Worm (Caenorhabditis elegans) whole organism, mixed stage, embryonic: ENCODE measurements around the gene pdf-2.

Experiments
- M03D4.4 ChIP-seq: sonication (generic microtip); optimal IDR thresholded peaks from 2 replicates; lab custom pipeline; 2017; ENCODE audit warnings: mild to moderate bottlenecking, missing genetic modification characterization, missing compliant biosample characterization
- ceh-39 ChIP-seq: fragments of 150-350 bp; optimal IDR thresholded peaks from 2 replicates; lab custom pipeline; 2014; ENCODE audit warnings: missing biosample characterization, missing genetic modification characterization
- lin-13 ChIP-seq: fragments of 150-350 bp; optimal IDR thresholded peaks from 2 replicates; lab custom pipeline; 2014; ENCODE audit warnings: missing biosample characterization, missing genetic modification characterization
- lsy-2 ChIP-seq: fragments of 150-350 bp; optimal IDR thresholded peaks from 2 replicates; lab custom pipeline; 2014; ENCODE audit warnings: missing biosample characterization, missing genetic modification characterization
- nhr-28 ChIP-seq: fragments of 150-350 bp; optimal IDR thresholded peaks from 2 replicates; lab custom pipeline; 2014; ENCODE audit warnings: missing biosample characterization, missing genetic modification characterization
- nhr-76 ChIP-seq: sonication (generic microtip); optimal IDR thresholded peaks from 2 replicates; lab custom pipeline; 2017; ENCODE audit warnings: missing biosample characterization, missing genetic modification characterization
- snpc-4 ChIP-seq: fragments of 150-350 bp; optimal IDR thresholded peaks from 2 replicates; lab custom pipeline; 2014; ENCODE audit warnings: missing biosample characterization, missing genetic modification characterization
- unc-39 ChIP-seq: fragments of 150-350 bp; optimal IDR thresholded peaks from 2 replicates; lab custom pipeline; 2014; ENCODE audit warnings: missing biosample characterization, missing genetic modification characterization
- unc-62 ChIP-seq: fragments of 150-350 bp; optimal IDR thresholded peaks from 2 replicates; lab custom pipeline; 2014; ENCODE audit warnings: missing biosample characterization, missing genetic modification reagents, missing genetic modification characterization
- ztf-11 ChIP-seq: fragments of 150-350 bp; optimal IDR thresholded peaks from 2 replicates; lab custom pipeline; 2014; ENCODE audit warnings: missing biosample characterization, missing genetic modification characterization

ce11 chrX:2212712-2213111 lies 49.5 kb downstream of the pdf-2 start:
- TF ChIP-seq ztf-11 (tag; lab: Kevin White, UChicago) (no peak), nhr-76 (tag; lab: Kevin White, UChicago) (no peak), lin-13 (tag; lab: Kevin White, UChicago) (no peak), unc-39 (tag; lab: Kevin White, UChicago) (no peak), ceh-39 (tag; lab: Kevin White, UChicago) (no peak), unc-62 (GFP tag; lab: Kevin White, UChicago) (no peak), M03D4.4 (tag; lab: Kevin White, UChicago) (no peak), snpc-4 (tag; lab: Kevin White, UChicago) (no peak), nhr-28 (no peak), lsy-2 (tag; lab: Kevin White, UChicago) (no peak)
